Worm (Caenorhabditis elegans): ENCODE results near the gene vap-2.
A peak's percentile ranks its signal among the peaks of the same experiment; 100 is the strongest.

Gene vap-2

ce11 chrX:10780542-10781266, 11.6 kb downstream of the vap-2 start:
- no peak for TF ChIP-seq T22C8.4 (GFP tag; IDR thresholded peaks at IDR 0.05)
- no peak for TF ChIP-seq flt-1 (GFP tag; IDR thresholded peaks at IDR 0.05)
- no peak for TF ChIP-seq med-1 (GFP tag; optimal IDR thresholded peaks at IDR 0.05; ENCODE audit: insufficient read depth)
- no peak for TF ChIP-seq klf-2 (GFP tag; conservative IDR thresholded peaks at IDR 0.05)
- no peak for TF ChIP-seq tab-1 (GFP tag; IDR thresholded peaks at IDR 0.05)
- no peak for TF ChIP-seq cog-1 (tag; optimal IDR thresholded peaks at IDR 0.05)
- TF ChIP-seq ref-1 (GFP tag; conservative IDR thresholded peaks at IDR 0.05), result no peak
- TF ChIP-seq ztf-29 (GFP tag; IDR thresholded peaks at IDR 0.05), result no peak
- TF ChIP-seq ztf-23 (GFP tag; IDR thresholded peaks at IDR 0.05), result no peak

- TF ChIP-seq T22C8.4 (GFP tag; IDR thresholded peaks at IDR 0.05), result no peak
- TF ChIP-seq cog-1 (tag; optimal IDR thresholded peaks at IDR 0.05), result no peak
- TF ChIP-seq flt-1 (GFP tag; IDR thresholded peaks at IDR 0.05), result 0 out of 2 replicates have a peak, but pooled peaks have one; percentile 25
Measured at ce11 chrX:10774865-10775264, 17.5 kb downstream of the vap-2 start.

ce11 chrX:10772763-10773162, 19.6 kb downstream of the vap-2 start:
- no peak for TF ChIP-seq T22C8.4 (GFP tag; IDR thresholded peaks at IDR 0.05)
- no peak for TF ChIP-seq klf-2 (GFP tag; conservative IDR thresholded peaks at IDR 0.05)

ce11 chrX:10772165-10772584, 20.2 kb downstream of the vap-2 start:
- TF ChIP-seq ref-1 (GFP tag; conservative IDR thresholded peaks at IDR 0.05), result no peak
- TF ChIP-seq tab-1 (GFP tag; IDR thresholded peaks at IDR 0.05), result no peak
- no peak for TF ChIP-seq ztf-29 (GFP tag; IDR thresholded peaks at IDR 0.05)
- TF ChIP-seq T22C8.4 (GFP tag; IDR thresholded peaks at IDR 0.05), result no peak
- TF ChIP-seq klf-2 (GFP tag; conservative IDR thresholded peaks at IDR 0.05), result no peak
- no peak for TF ChIP-seq ztf-23 (GFP tag; IDR thresholded peaks at IDR 0.05)
- no peak for TF ChIP-seq flt-1 (GFP tag; IDR thresholded peaks at IDR 0.05)
- no peak for TF ChIP-seq med-1 (GFP tag; optimal IDR thresholded peaks at IDR 0.05; ENCODE audit: insufficient read depth)

ce11 chrX:10770988-10771496, 21.3 kb downstream of the vap-2 start:
- TF ChIP-seq ztf-29 (GFP tag; IDR thresholded peaks at IDR 0.05) (no peak), flt-1 (GFP tag; IDR thresholded peaks at IDR 0.05) (no peak), cog-1 (tag; optimal IDR thresholded peaks at IDR 0.05) (no peak), med-1 (GFP tag; optimal IDR thresholded peaks at IDR 0.05; ENCODE audit: insufficient read depth) (no peak), tab-1 (GFP tag; IDR thresholded peaks at IDR 0.05) (no peak), T22C8.4 (GFP tag; IDR thresholded peaks at IDR 0.05) (no peak), ztf-23 (GFP tag; IDR thresholded peaks at IDR 0.05) (no peak), ref-1 (GFP tag; conservative IDR thresholded peaks at IDR 0.05) (no peak), klf-2 (GFP tag; conservative IDR thresholded peaks at IDR 0.05) (no peak)

- TF ChIP-seq ztf-29 (GFP tag; IDR thresholded peaks at IDR 0.05), result no peak
- no peak for TF ChIP-seq cog-1 (tag; optimal IDR thresholded peaks at IDR 0.05)
Measured at ce11 chrX:10769959-10770358, 22.4 kb downstream of the vap-2 start.

- no peak for TF ChIP-seq ztf-23 (GFP tag; IDR thresholded peaks at IDR 0.05)
Measured at ce11 chrX:10769232-10769738, 23.1 kb downstream of the vap-2 start, which contains the start of gene sma-9. Gene sma-9, plus strand, starts transcription at chrX:10769282.

- TF ChIP-seq flt-1 (GFP tag; IDR thresholded peaks at IDR 0.05) (no peak), tab-1 (GFP tag; IDR thresholded peaks at IDR 0.05) (no peak), ref-1 (GFP tag; conservative IDR thresholded peaks at IDR 0.05) (no peak), T22C8.4 (GFP tag; IDR thresholded peaks at IDR 0.05) (no peak), cog-1 (tag; optimal IDR thresholded peaks at IDR 0.05) (no peak), ztf-23 (GFP tag; IDR thresholded peaks at IDR 0.05) (no peak), klf-2 (GFP tag; conservative IDR thresholded peaks at IDR 0.05) (no peak), ztf-29 (GFP tag; IDR thresholded peaks at IDR 0.05) (no peak), med-1 (GFP tag; optimal IDR thresholded peaks at IDR 0.05; ENCODE audit: insufficient read depth) (no peak)
Measured at ce11 chrX:10768289-10769153, 23.8 kb downstream of the vap-2 start.

ce11 chrX:10767669-10768068, 24.7 kb downstream of the vap-2 start:
- TF ChIP-seq flt-1 (GFP tag; IDR thresholded peaks at IDR 0.05) (0 out of 2 replicates have a peak, but pooled peaks have one; percentile 19), ref-1 (GFP tag; conservative IDR thresholded peaks at IDR 0.05) (no peak), tab-1 (GFP tag; IDR thresholded peaks at IDR 0.05) (no peak)

- TF ChIP-seq ref-1 (GFP tag; conservative IDR thresholded peaks at IDR 0.05), result no peak
- TF ChIP-seq tab-1 (GFP tag; IDR thresholded peaks at IDR 0.05), result no peak
- no peak for TF ChIP-seq cog-1 (tag; optimal IDR thresholded peaks at IDR 0.05)
- no peak for TF ChIP-seq flt-1 (GFP tag; IDR thresholded peaks at IDR 0.05)
- no peak for TF ChIP-seq klf-2 (GFP tag; conservative IDR thresholded peaks at IDR 0.05)
- no peak for TF ChIP-seq ztf-29 (GFP tag; IDR thresholded peaks at IDR 0.05)
- TF ChIP-seq med-1 (GFP tag; optimal IDR thresholded peaks at IDR 0.05; ENCODE audit: insufficient read depth), result no peak
- no peak for TF ChIP-seq ztf-23 (GFP tag; IDR thresholded peaks at IDR 0.05)
- TF ChIP-seq T22C8.4 (GFP tag; IDR thresholded peaks at IDR 0.05), result no peak
Measured at ce11 chrX:10766966-10767644, 25.2 kb downstream of the vap-2 start.
